Worm (Caenorhabditis elegans) whole organism, L3 larva: ENCODE results near the gene F13H10.1.

Experiments used
- R02D3.7 ChIP-seq: fragments of 150-350 bp; optimal IDR thresholded peaks from 2 replicates; lab custom pipeline; 2014; ENCODE audit warnings: missing biosample characterization, missing genetic modification characterization
- ZK546.5 ChIP-seq: sonication (generic microtip); optimal IDR thresholded peaks from 2 replicates; lab custom pipeline; 2017; ENCODE audit warnings: missing biosample characterization, missing genetic modification characterization
- aly-2 ChIP-seq: fragments of 150-350 bp; optimal IDR thresholded peaks from 2 replicates; lab custom pipeline; 2014; ENCODE audit warnings: missing biosample characterization, missing genetic modification characterization
- ama-1 ChIP-seq: fragments of 150-350 bp; optimal IDR thresholded peaks from 2 replicates; lab custom pipeline; 2018
- ceh-16 ChIP-seq: sonication (generic microtip); optimal IDR thresholded peaks from 2 replicates; lab custom pipeline; 2017; ENCODE audit warnings: missing biosample characterization, missing genetic modification characterization
- ceh-28 ChIP-seq: fragments of 150-350 bp; optimal IDR thresholded peaks from 2 replicates; lab custom pipeline; 2014; ENCODE audit warnings: missing biosample characterization, missing genetic modification reagents, missing genetic modification characterization
- ceh-82 ChIP-seq: fragments of 150-350 bp; optimal IDR thresholded peaks from 2 replicates; lab custom pipeline; 2014; ENCODE audit warnings: missing biosample characterization, missing genetic modification characterization
- ceh-9 ChIP-seq: sonication (generic microtip); optimal IDR thresholded peaks from 2 replicates; lab custom pipeline; 2018; ENCODE audit warnings: missing biosample characterization, missing genetic modification characterization
- egl-27 ChIP-seq: sonication (generic microtip); optimal IDR thresholded peaks from 4 replicates; lab custom pipeline; 2017; ENCODE audit warnings: missing biosample characterization, missing genetic modification reagents, missing genetic modification characterization
- egl-5 ChIP-seq: fragments of 150-350 bp; optimal IDR thresholded peaks from 2 replicates; lab custom pipeline; 2017; ENCODE audit warnings: missing biosample characterization, missing genetic modification reagents, missing genetic modification characterization, inconsistent platforms
- elt-1 ChIP-seq: fragments of 150-350 bp; optimal IDR thresholded peaks from 2 replicates; lab custom pipeline; 2014; ENCODE audit warnings: missing biosample characterization, missing genetic modification characterization
- elt-2 ChIP-seq: sonication (generic microtip); optimal IDR thresholded peaks from 2 replicates; lab custom pipeline; 2016; ENCODE audit warnings: missing genetic modification reagents, mild to moderate bottlenecking, missing genetic modification characterization, missing compliant biosample characterization
- elt-3 ChIP-seq, 3 experiments: fragments of 150-350 bp in 1 of 3; sonication (generic microtip) in 2 of 3; optimal IDR thresholded peaks; 2 replicates in 2 of 3; 4 replicates in 1 of 3; lab custom pipeline; 2014 to 2017; ENCODE audit warnings: missing biosample characterization in 3 of 3, missing genetic modification characterization in 3 of 3
- fkh-10 ChIP-seq: sonication (generic microtip); optimal IDR thresholded peaks from 2 replicates; lab custom pipeline; 2017; ENCODE audit warnings: missing biosample characterization, missing genetic modification reagents, missing genetic modification characterization
- fkh-2 ChIP-seq: fragments of 150-350 bp; optimal IDR thresholded peaks from 2 replicates; lab custom pipeline; 2014; ENCODE audit warnings: missing biosample characterization, missing genetic modification reagents, missing genetic modification characterization
- fos-1 ChIP-seq: fragments of 150-350 bp; optimal IDR thresholded peaks from 2 replicates; lab custom pipeline; 2014; ENCODE audit warnings: missing biosample characterization, missing genetic modification characterization
- hmg-11 ChIP-seq: sonication (generic microtip); optimal IDR thresholded peaks from 2 replicates; lab custom pipeline; 2016; ENCODE audit warnings: missing genetic modification characterization, missing compliant biosample characterization
- jun-1 ChIP-seq: fragments of 150-350 bp; optimal IDR thresholded peaks from 2 replicates; lab custom pipeline; 2014; ENCODE audit warnings: missing biosample characterization, missing genetic modification reagents, missing genetic modification characterization
- lin-15B ChIP-seq: fragments of 150-350 bp; optimal IDR thresholded peaks from 2 replicates; lab custom pipeline; 2014; ENCODE audit warnings: missing biosample characterization, missing genetic modification characterization
- lin-39 ChIP-seq: fragments of 150-350 bp; optimal IDR thresholded peaks from 2 replicates; lab custom pipeline; 2018; ENCODE audit warnings: missing biosample characterization, missing genetic modification reagents, missing genetic modification characterization
- mdl-1 ChIP-seq: fragments of 150-350 bp; optimal IDR thresholded peaks from 2 replicates; lab custom pipeline; 2014; ENCODE audit warnings: missing biosample characterization, missing genetic modification characterization
- mml-1 ChIP-seq: fragments of 150-350 bp; sonication (generic microtip); optimal IDR thresholded peaks from 3 replicates; lab custom pipeline; 2014; ENCODE audit warnings: missing biosample characterization, missing genetic modification characterization
- nfya-1 ChIP-seq: sonication (generic microtip); optimal IDR thresholded peaks from 2 replicates; lab custom pipeline; 2017; ENCODE audit warnings: missing genetic modification characterization, mild to moderate bottlenecking, missing compliant biosample characterization, antibody characterized with exemption, moderate library complexity; ENCODE audit not compliant: insufficient read depth
- nhr-12 ChIP-seq: fragments of 150-350 bp; optimal IDR thresholded peaks from 2 replicates; lab custom pipeline; 2014; ENCODE audit warnings: missing biosample characterization, missing genetic modification characterization
- nhr-23 ChIP-seq: fragments of 150-350 bp; optimal IDR thresholded peaks from 2 replicates; lab custom pipeline; 2014; ENCODE audit warnings: missing biosample characterization, missing genetic modification reagents, missing genetic modification characterization
- nhr-25 ChIP-seq: sonication (generic microtip); optimal IDR thresholded peaks from 2 replicates; lab custom pipeline; 2017; ENCODE audit warnings: missing biosample characterization, missing genetic modification characterization
- nhr-28 ChIP-seq: fragments of 150-350 bp; optimal IDR thresholded peaks from 2 replicates; lab custom pipeline; 2014; ENCODE audit warnings: missing biosample characterization, missing genetic modification characterization
- nhr-43 ChIP-seq: sonication (generic microtip); optimal IDR thresholded peaks from 2 replicates; lab custom pipeline; 2016; ENCODE audit warnings: mild to moderate bottlenecking, missing genetic modification characterization, missing compliant biosample characterization; ENCODE audit not compliant: poor library complexity, severe bottlenecking
- nhr-77 ChIP-seq: fragments of 150-350 bp; optimal IDR thresholded peaks from 2 replicates; lab custom pipeline; 2014; ENCODE audit warnings: missing biosample characterization, missing genetic modification characterization
- pha-4 ChIP-seq: fragments of 150-350 bp; optimal IDR thresholded peaks from 2 replicates; lab custom pipeline; 2014; ENCODE audit warnings: missing biosample characterization, missing genetic modification reagents, missing genetic modification characterization
- pqm-1 ChIP-seq: fragments of 150-350 bp; optimal IDR thresholded peaks from 2 replicates; lab custom pipeline; 2017; ENCODE audit warnings: missing biosample characterization, missing genetic modification characterization, inconsistent platforms
- tbx-2 ChIP-seq: sonication (generic microtip); optimal IDR thresholded peaks from 2 replicates; lab custom pipeline; 2016; ENCODE audit warnings: mild to moderate bottlenecking, missing genetic modification characterization, missing compliant biosample characterization
- unc-39 ChIP-seq: sonication (generic microtip); optimal IDR thresholded peaks from 4 replicates; lab custom pipeline; 2017; ENCODE audit warnings: missing biosample characterization, missing genetic modification characterization
- zag-1 ChIP-seq: fragments of 150-350 bp; optimal IDR thresholded peaks from 2 replicates; lab custom pipeline; 2014; ENCODE audit warnings: missing biosample characterization, missing genetic modification characterization
- ztf-4 ChIP-seq: fragments of 150-350 bp; optimal IDR thresholded peaks from 2 replicates; lab custom pipeline; 2014; ENCODE audit warnings: missing biosample characterization, missing genetic modification characterization

F13H10.1 gene

ce11 chrIV:10970767-10971166, 33.6 kb upstream of the F13H10.1 start:
- TF ChIP-seq aly-2 (tag; lab: Kevin White, UChicago) = no peak
- TF ChIP-seq, all 47 proteins: peak for 0

DNA sequence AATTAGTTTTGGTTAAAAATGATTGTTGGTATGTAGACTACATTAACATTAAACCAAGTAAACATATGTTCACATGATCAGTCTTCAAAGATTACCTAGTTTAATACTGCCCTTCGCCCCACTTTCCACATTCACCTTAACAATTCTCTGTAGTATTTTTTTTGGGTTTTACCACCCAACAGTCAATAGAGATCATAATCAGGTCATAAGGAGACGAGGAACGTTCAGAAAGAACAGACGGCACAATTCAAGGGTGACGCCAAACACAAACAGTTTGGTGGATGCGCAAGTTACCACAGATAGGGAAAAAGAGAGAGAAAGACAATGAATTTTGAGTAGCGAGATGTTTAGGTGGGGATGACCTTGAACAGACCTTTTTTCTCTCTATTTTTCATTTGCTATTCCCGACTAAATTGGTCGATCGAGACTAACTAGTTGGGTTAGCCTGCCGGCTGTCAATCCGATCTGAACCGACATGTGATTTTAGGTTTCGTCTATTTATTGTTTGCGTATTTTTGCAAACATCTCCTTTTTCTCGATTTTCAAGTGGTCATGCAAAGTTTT, 32.7 kb upstream of the F13H10.1 start:
- TF ChIP-seq nhr-25 (tag; lab: Kevin White, UChicago) (peak; percentile 69), elt-2 (tag; lab: Kevin White, UChicago) (peak; percentile 14), nhr-23 (peak; percentile 25), pha-4 (tag; lab: Kevin White, UChicago) (peak; percentile 59), ztf-4 (no peak)

DNA sequence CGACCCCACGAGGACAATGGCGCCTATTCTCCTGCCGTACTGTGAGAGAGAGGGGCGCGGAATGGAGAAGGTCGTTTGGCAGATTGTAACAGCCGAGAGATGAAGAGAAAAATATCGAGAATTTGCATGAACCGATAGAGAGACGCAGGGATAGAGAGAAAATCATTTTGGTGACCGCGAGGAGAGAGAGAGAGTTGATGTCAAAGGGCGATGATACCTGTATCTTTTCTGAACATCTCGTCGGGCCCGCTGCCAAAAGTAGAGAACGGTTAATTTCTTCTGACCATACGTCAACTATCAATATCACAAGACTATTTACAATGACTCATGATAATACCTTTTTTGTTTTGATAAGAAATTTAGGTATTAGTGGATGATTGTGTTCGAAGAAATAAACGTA, 28.4 kb upstream of the F13H10.1 start:
- no peak for TF ChIP-seq nhr-28 (tag; lab: Kevin White, UChicago)
- no peak for TF ChIP-seq ceh-9 (tag; lab: Kevin White, UChicago)
- no peak for TF ChIP-seq fkh-2
- peak; percentile 73 for TF ChIP-seq elt-1 (tag; lab: Kevin White, UChicago)
- no peak for TF ChIP-seq nhr-77
- no peak for TF ChIP-seq ZK546.5 (tag; lab: Kevin White, UChicago)
- no peak for TF ChIP-seq tbx-2
- peak; percentile 55 for TF ChIP-seq pha-4 (tag; lab: Kevin White, UChicago)
- peak; percentile 24 for TF ChIP-seq hmg-11 (tag; lab: Kevin White, UChicago)
- peak; percentile 53 for TF ChIP-seq mdl-1 (tag; lab: Kevin White, UChicago)
- peak; percentile 61 for TF ChIP-seq nhr-43
- peak; percentile 46 for TF ChIP-seq nhr-23
- TF ChIP-seq ama-1 (lab: Kevin White, UChicago) = peak; percentile 36
- peak; percentile 44 for TF ChIP-seq elt-2 (tag; lab: Kevin White, UChicago)
- TF ChIP-seq ceh-28 = peak; percentile 21
- no peak for TF ChIP-seq jun-1 (tag; lab: Kevin White, UChicago)
- no peak for TF ChIP-seq elt-3 (tag; optimal IDR thresholded peaks at IDR 0.05; lab: Kevin White, UChicago)
- TF ChIP-seq fkh-10 (GFP tag; lab: Kevin White, UChicago) = no peak
- no peak for TF ChIP-seq nhr-12
- TF ChIP-seq pqm-1 (tag; lab: Kevin White, UChicago) = peak; percentile 22
- no peak for TF ChIP-seq lin-15B
- peak; percentile 24 for TF ChIP-seq nfya-1 (tag; lab: Kevin White, UChicago)
- TF ChIP-seq ceh-82 (tag; lab: Kevin White, UChicago) = no peak
- TF ChIP-seq nhr-25 (tag; lab: Kevin White, UChicago) = peak; percentile 95
- TF ChIP-seq fos-1 (tag; lab: Kevin White, UChicago) = no peak
- TF ChIP-seq ceh-16 = no peak
- no peak for TF ChIP-seq egl-27
- TF ChIP-seq zag-1 (tag; lab: Kevin White, UChicago) = no peak
- TF ChIP-seq lin-39 (tag; lab: Kevin White, UChicago) = no peak
- TF ChIP-seq unc-39 (tag; lab: Kevin White, UChicago) = no peak

- TF ChIP-seq nhr-25 (tag; lab: Kevin White, UChicago) (peak; percentile 61), zag-1 (tag; lab: Kevin White, UChicago) (no peak)
Observed at ce11 chrIV:10978641-10979040, 25.7 kb upstream of the F13H10.1 start.

- TF ChIP-seq fkh-10 (GFP tag; lab: Kevin White, UChicago) (peak; percentile 53), R02D3.7 (tag; lab: Kevin White, UChicago) (no peak), nfya-1 (tag; lab: Kevin White, UChicago) (peak; percentile 30), mml-1 (no peak), egl-5 (tag; lab: Kevin White, UChicago) (peak; percentile 12), lin-39 (tag; lab: Kevin White, UChicago) (peak; percentile 34)
Observed at ce11 chrIV:10979689-10980088, 24.7 kb upstream of the F13H10.1 start.
